Worm (Caenorhabditis elegans): ENCODE data around the gene F54C8.7.

F54C8.7 gene

DNA sequence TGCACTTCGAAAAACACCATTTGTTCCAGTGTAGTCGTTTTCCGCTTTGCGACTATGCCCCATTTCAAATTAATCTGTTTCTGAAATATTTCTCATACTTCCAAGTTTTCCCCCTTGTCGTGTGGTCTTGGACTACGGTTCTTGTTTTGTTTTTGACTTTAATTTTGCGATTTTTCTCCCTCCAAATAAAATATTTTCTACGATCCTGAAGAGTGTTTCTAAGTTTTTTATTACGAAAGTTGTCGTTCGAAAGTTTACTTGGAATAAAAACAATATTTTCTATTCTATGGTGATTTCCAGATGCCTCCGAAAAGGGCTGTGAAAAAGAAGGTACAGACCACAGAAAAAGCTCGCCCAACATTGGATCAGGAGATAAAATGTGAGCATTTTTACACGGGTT, 14.0 kb upstream of the F54C8.7 start, which contains the start of gene tag-342:
TSS of gene tag-342 (plus strand) at position 301 of the 400 bp plus-strand sequence.
- TF ChIP-seq mbf-1 (tag; optimal IDR thresholded peaks at IDR 0.05) = no peak
- no peak for TF ChIP-seq unc-55 (GFP tag; optimal IDR thresholded peaks at IDR 0.05)
- TF ChIP-seq ztf-1 (GFP tag; conservative IDR thresholded peaks at IDR 0.05) = no peak
- no peak for TF ChIP-seq dmd-4 (tag; optimal IDR thresholded peaks at IDR 0.05)
- no peak for TF ChIP-seq nhr-129 (tag; optimal IDR thresholded peaks at IDR 0.05)
- no peak for TF ChIP-seq aly-2 (tag; optimal IDR thresholded peaks at IDR 0.05)
- TF ChIP-seq unc-62 (GFP tag; optimal IDR thresholded peaks at IDR 0.05) = no peak
- TF ChIP-seq skn-1 (tag; optimal IDR thresholded peaks at IDR 0.05) = no peak
- no peak for TF ChIP-seq sma-9 (GFP tag; optimal IDR thresholded peaks at IDR 0.05)
- no peak for TF ChIP-seq sma-9 (tag; optimal IDR thresholded peaks at IDR 0.05)
- no peak for TF ChIP-seq nhr-77 (tag; optimal IDR thresholded peaks at IDR 0.05)
- TF ChIP-seq C34F6.9 (tag; optimal IDR thresholded peaks at IDR 0.05) = no peak
- TF ChIP-seq ztf-4 (tag; optimal IDR thresholded peaks at IDR 0.05) = no peak
- TF ChIP-seq nhr-23 (tag; optimal IDR thresholded peaks at IDR 0.05) = no peak
- TF ChIP-seq mdl-1 (tag; optimal IDR thresholded peaks at IDR 0.05) = no peak
- no peak for TF ChIP-seq egl-27 (tag; optimal IDR thresholded peaks at IDR 0.05)
- no peak for TF ChIP-seq crh-2 (tag; optimal IDR thresholded peaks at IDR 0.05)
- TF ChIP-seq F13H6.1 (tag; optimal IDR thresholded peaks at IDR 0.05) = no peak

DNA sequence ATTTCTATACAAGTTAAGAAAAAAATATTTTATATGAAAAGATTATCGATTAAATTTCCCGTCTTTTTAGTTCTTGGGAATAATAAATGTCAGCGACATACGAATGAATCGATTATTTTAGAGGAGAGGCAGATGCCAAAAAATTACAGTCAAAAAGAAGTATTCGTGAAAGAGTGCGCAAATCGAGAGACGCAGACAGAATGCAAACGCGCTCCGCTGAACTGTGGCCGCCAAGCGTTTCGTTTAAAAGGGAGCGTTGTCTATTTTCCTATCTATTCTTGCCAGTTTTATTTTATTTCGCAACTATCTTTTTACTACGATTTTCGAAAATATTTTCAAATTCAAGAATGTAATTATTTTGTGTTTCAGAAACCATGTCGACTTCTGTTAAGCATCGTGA, 13.2 kb upstream of the F54C8.7 start, which contains the start of gene baf-1:
TSS of gene baf-1 (plus strand) at position 370 of the 400 bp plus-strand sequence.
- TF ChIP-seq ztf-4 (tag; optimal IDR thresholded peaks at IDR 0.05) = no peak
- peak; percentile 93 for TF ChIP-seq C34F6.9 (tag; optimal IDR thresholded peaks at IDR 0.05)
- peak; percentile 70 for TF ChIP-seq crh-2 (tag; optimal IDR thresholded peaks at IDR 0.05)
- TF ChIP-seq mbf-1 (tag; optimal IDR thresholded peaks at IDR 0.05) = no peak
- no peak for TF ChIP-seq nhr-23 (tag; optimal IDR thresholded peaks at IDR 0.05)
- TF ChIP-seq lin-39 (tag; optimal IDR thresholded peaks at IDR 0.05) = no peak
- no peak for TF ChIP-seq nhr-237 (tag; optimal IDR thresholded peaks at IDR 0.05)
- peak; percentile 17 for TF ChIP-seq lin-11 (tag; optimal IDR thresholded peaks at IDR 0.05)
- no peak for TF ChIP-seq nhr-6 (tag; optimal IDR thresholded peaks at IDR 0.05)
- TF ChIP-seq nhr-10 (tag; optimal IDR thresholded peaks at IDR 0.05) = no peak
- TF ChIP-seq ceh-16 (tag; optimal IDR thresholded peaks at IDR 0.05) = no peak
- peak; percentile 33 for TF ChIP-seq lin-13 (GFP tag; optimal IDR thresholded peaks at IDR 0.05)
- TF ChIP-seq elt-1 (tag; optimal IDR thresholded peaks at IDR 0.05) = no peak
- TF ChIP-seq nhr-12 (tag; optimal IDR thresholded peaks at IDR 0.05) = no peak
- TF ChIP-seq unc-62 (GFP tag; optimal IDR thresholded peaks at IDR 0.05) = no peak
- TF ChIP-seq ama-1 (optimal IDR thresholded peaks at IDR 0.05) = no peak
- TF ChIP-seq ceh-82 (tag; optimal IDR thresholded peaks at IDR 0.05) = no peak
- TF ChIP-seq mdl-1 (tag; optimal IDR thresholded peaks at IDR 0.05) = no peak
- peak; percentile 58 for TF ChIP-seq sma-3 (GFP tag; optimal IDR thresholded peaks at IDR 0.05)
- TF ChIP-seq Y55F3AM.14 (GFP tag; optimal IDR thresholded peaks at IDR 0.05) = no peak
- TF ChIP-seq blmp-1 (tag; optimal IDR thresholded peaks at IDR 0.05; ENCODE audit: insufficient read depth) = peak; percentile 13
- TF ChIP-seq ztf-1 (GFP tag; conservative IDR thresholded peaks at IDR 0.05) = no peak
- peak; percentile 29 for TF ChIP-seq nhr-21 (tag; optimal IDR thresholded peaks at IDR 0.05)
- TF ChIP-seq F13H6.1 (tag; optimal IDR thresholded peaks at IDR 0.05) = peak; percentile 23
- TF ChIP-seq lsy-2 (tag; optimal IDR thresholded peaks at IDR 0.05) = peak; percentile 44 to 83
- TF ChIP-seq nhr-25 (tag; optimal IDR thresholded peaks at IDR 0.05) = peak; percentile 72
- no peak for TF ChIP-seq alr-1 (tag; optimal IDR thresholded peaks at IDR 0.05)
- TF ChIP-seq mab-5 (tag; optimal IDR thresholded peaks at IDR 0.05) = peak; percentile 57
- TF ChIP-seq peb-1 (tag; optimal IDR thresholded peaks at IDR 0.05) = no peak
- peak; percentile 37 for TF ChIP-seq fos-1 (tag; optimal IDR thresholded peaks at IDR 0.05)
- peak; percentile 80 for TF ChIP-seq gmeb-1 (tag; optimal IDR thresholded peaks at IDR 0.05)
- peak; percentile 46 for TF ChIP-seq sma-9 (GFP tag; optimal IDR thresholded peaks at IDR 0.05)
- TF ChIP-seq sma-9 (tag; optimal IDR thresholded peaks at IDR 0.05) = no peak
- TF ChIP-seq ztf-11 (tag; optimal IDR thresholded peaks at IDR 0.05) = no peak
- peak; percentile 76 for TF ChIP-seq unc-55 (GFP tag; optimal IDR thresholded peaks at IDR 0.05)
- TF ChIP-seq sem-4 (tag; optimal IDR thresholded peaks at IDR 0.05) = no peak
- no peak for TF ChIP-seq aly-2 (tag; optimal IDR thresholded peaks at IDR 0.05)
- no peak for TF ChIP-seq snpc-4 (tag; optimal IDR thresholded peaks at IDR 0.05)
- no peak for TF ChIP-seq skn-1 (tag; optimal IDR thresholded peaks at IDR 0.05)
- peak; percentile 30 for TF ChIP-seq nhr-129 (tag; optimal IDR thresholded peaks at IDR 0.05)
- TF ChIP-seq ZK546.5 (tag; optimal IDR thresholded peaks at IDR 0.05) = peak; percentile 12
- no peak for TF ChIP-seq nhr-11 (tag; optimal IDR thresholded peaks at IDR 0.05)

Measured in whole organism, L2 larva.